Fruit fly (Drosophila melanogaster): Measurements from ENCODE around the gene bond.

Gene bond

dm6 chr3R:22550306-22550812 lies at the start of gene bond:
Gene bond (plus strand): TSS chr3R:22550680.
- TF ChIP-seq insv (optimal IDR thresholded peaks at IDR 0.05): no peak
- TF ChIP-seq psq (optimal IDR thresholded peaks at IDR 0.05): no peak
- TF ChIP-seq Sin3A (optimal IDR thresholded peaks at IDR 0.05): no peak
- no peak for TF ChIP-seq Myc (optimal IDR thresholded peaks at IDR 0.05)
- no peak for TF ChIP-seq h (optimal IDR thresholded peaks at IDR 0.05)
- no peak for TF ChIP-seq ttk (optimal IDR thresholded peaks at IDR 0.05)

- TF ChIP-seq psq (optimal IDR thresholded peaks at IDR 0.05): no peak
- TF ChIP-seq ttk (optimal IDR thresholded peaks at IDR 0.05): no peak
- TF ChIP-seq Myc (optimal IDR thresholded peaks at IDR 0.05): no peak
- TF ChIP-seq h (optimal IDR thresholded peaks at IDR 0.05): no peak
- TF ChIP-seq Sin3A (optimal IDR thresholded peaks at IDR 0.05): no peak
- no peak for TF ChIP-seq insv (optimal IDR thresholded peaks at IDR 0.05)
These were observed 46.9 kb upstream of the bond start for dm6 chr3R:22503630-22504029.

dm6 chr3R:22515384-22515783 lies 35.1 kb upstream of the bond start:
- no peak for TF ChIP-seq h (optimal IDR thresholded peaks at IDR 0.05)
- no peak for TF ChIP-seq Myc (optimal IDR thresholded peaks at IDR 0.05)
- no peak for TF ChIP-seq ttk (optimal IDR thresholded peaks at IDR 0.05)

- TF ChIP-seq Myc (optimal IDR thresholded peaks at IDR 0.05): no peak
- no peak for TF ChIP-seq h (optimal IDR thresholded peaks at IDR 0.05)
- no peak for TF ChIP-seq Sin3A (optimal IDR thresholded peaks at IDR 0.05)
These were observed 32.2 kb upstream of the bond start for dm6 chr3R:22518285-22518684.

dm6 chr3R:22518760-22519159 lies 31.7 kb upstream of the bond start:
- no peak for TF ChIP-seq insv (optimal IDR thresholded peaks at IDR 0.05)
- no peak for TF ChIP-seq h (optimal IDR thresholded peaks at IDR 0.05)
- no peak for TF ChIP-seq Sin3A (optimal IDR thresholded peaks at IDR 0.05)
- no peak for TF ChIP-seq Myc (optimal IDR thresholded peaks at IDR 0.05)
- TF ChIP-seq ttk (optimal IDR thresholded peaks at IDR 0.05): no peak
- no peak for TF ChIP-seq psq (optimal IDR thresholded peaks at IDR 0.05)

- TF ChIP-seq h (optimal IDR thresholded peaks at IDR 0.05): no peak
- no peak for TF ChIP-seq ttk (optimal IDR thresholded peaks at IDR 0.05)
- TF ChIP-seq Myc (optimal IDR thresholded peaks at IDR 0.05): no peak
- TF ChIP-seq psq (optimal IDR thresholded peaks at IDR 0.05): no peak
- no peak for TF ChIP-seq Sin3A (optimal IDR thresholded peaks at IDR 0.05)
- TF ChIP-seq insv (optimal IDR thresholded peaks at IDR 0.05): no peak
These were observed 30.0 kb upstream of the bond start for dm6 chr3R:22520481-22520880.

dm6 chr3R:22522042-22522441 lies 28.4 kb upstream of the bond start:
- TF ChIP-seq h (optimal IDR thresholded peaks at IDR 0.05): no peak
- TF ChIP-seq insv (optimal IDR thresholded peaks at IDR 0.05): no peak
- TF ChIP-seq Sin3A (optimal IDR thresholded peaks at IDR 0.05): no peak
- TF ChIP-seq Myc (optimal IDR thresholded peaks at IDR 0.05): no peak
- TF ChIP-seq ttk (optimal IDR thresholded peaks at IDR 0.05): no peak
- TF ChIP-seq psq (optimal IDR thresholded peaks at IDR 0.05): no peak

dm6 chr3R:22522859-22523258 lies 27.6 kb upstream of the bond start:
- no peak for TF ChIP-seq h (optimal IDR thresholded peaks at IDR 0.05)
- no peak for TF ChIP-seq Sin3A (optimal IDR thresholded peaks at IDR 0.05)
- no peak for TF ChIP-seq insv (optimal IDR thresholded peaks at IDR 0.05)
- no peak for TF ChIP-seq psq (optimal IDR thresholded peaks at IDR 0.05)
- no peak for TF ChIP-seq ttk (optimal IDR thresholded peaks at IDR 0.05)
- no peak for TF ChIP-seq Myc (optimal IDR thresholded peaks at IDR 0.05)

dm6 chr3R:22524344-22525072 lies 26.0 kb upstream of the bond start:
- no peak for TF ChIP-seq ttk (optimal IDR thresholded peaks at IDR 0.05)
- no peak for TF ChIP-seq h (optimal IDR thresholded peaks at IDR 0.05)
- TF ChIP-seq Sin3A (optimal IDR thresholded peaks at IDR 0.05): no peak
- no peak for TF ChIP-seq psq (optimal IDR thresholded peaks at IDR 0.05)
- TF ChIP-seq Myc (optimal IDR thresholded peaks at IDR 0.05): no peak
- no peak for TF ChIP-seq insv (optimal IDR thresholded peaks at IDR 0.05)

- TF ChIP-seq Myc (optimal IDR thresholded peaks at IDR 0.05): no peak
- TF ChIP-seq h (optimal IDR thresholded peaks at IDR 0.05): no peak
- no peak for TF ChIP-seq Sin3A (optimal IDR thresholded peaks at IDR 0.05)
- no peak for TF ChIP-seq ttk (optimal IDR thresholded peaks at IDR 0.05)
- no peak for TF ChIP-seq psq (optimal IDR thresholded peaks at IDR 0.05)
- no peak for TF ChIP-seq insv (optimal IDR thresholded peaks at IDR 0.05)
These were observed 25.4 kb upstream of the bond start for dm6 chr3R:22525073-22525413.

dm6 chr3R:22525546-22526352 lies 24.7 kb upstream of the bond start:
- no peak for TF ChIP-seq insv (optimal IDR thresholded peaks at IDR 0.05)
- no peak for TF ChIP-seq ttk (optimal IDR thresholded peaks at IDR 0.05)

dm6 chr3R:22526353-22526907 lies 24.1 kb upstream of the bond start:
- no peak for TF ChIP-seq Myc (optimal IDR thresholded peaks at IDR 0.05)
- TF ChIP-seq insv (optimal IDR thresholded peaks at IDR 0.05): no peak
- TF ChIP-seq h (optimal IDR thresholded peaks at IDR 0.05): no peak
- TF ChIP-seq ttk (optimal IDR thresholded peaks at IDR 0.05): no peak
- no peak for TF ChIP-seq Sin3A (optimal IDR thresholded peaks at IDR 0.05)
- TF ChIP-seq psq (optimal IDR thresholded peaks at IDR 0.05): no peak

All from Kc167 (cell line).